Worm (Caenorhabditis elegans) whole organism, early embryonic: ENCODE measurements around the gene Y71H2AL.4.

Experiments
- ama-1 ChIP-seq: fragments of 150-350 bp; optimal IDR thresholded peaks from 2 replicates; lab custom pipeline; 2014
- hmg-4 ChIP-seq: fragments of 200-800 bp; sonication (Bioruptor generic); optimal IDR thresholded peaks from 2 replicates; lab custom pipeline; 2018; ENCODE audit warnings: mild to moderate bottlenecking, missing genetic modification characterization, missing compliant biosample characterization
- pes-1 ChIP-seq: fragments of 200-800 bp; sonication (Bioruptor generic); IDR thresholded peaks from 2 replicates; pipeline ENCODE4 v1.3.6; 2022; ENCODE audit warnings: missing genetic modification reagents, missing genetic modification characterization, missing compliant biosample characterization
- tbx-11 ChIP-seq: fragments of 200-800 bp; sonication (Bioruptor generic); IDR thresholded peaks from 2 replicates; pipeline ENCODE4 v1.3.6; 2022; ENCODE audit warnings: missing genetic modification characterization, missing compliant biosample characterization

DNA sequence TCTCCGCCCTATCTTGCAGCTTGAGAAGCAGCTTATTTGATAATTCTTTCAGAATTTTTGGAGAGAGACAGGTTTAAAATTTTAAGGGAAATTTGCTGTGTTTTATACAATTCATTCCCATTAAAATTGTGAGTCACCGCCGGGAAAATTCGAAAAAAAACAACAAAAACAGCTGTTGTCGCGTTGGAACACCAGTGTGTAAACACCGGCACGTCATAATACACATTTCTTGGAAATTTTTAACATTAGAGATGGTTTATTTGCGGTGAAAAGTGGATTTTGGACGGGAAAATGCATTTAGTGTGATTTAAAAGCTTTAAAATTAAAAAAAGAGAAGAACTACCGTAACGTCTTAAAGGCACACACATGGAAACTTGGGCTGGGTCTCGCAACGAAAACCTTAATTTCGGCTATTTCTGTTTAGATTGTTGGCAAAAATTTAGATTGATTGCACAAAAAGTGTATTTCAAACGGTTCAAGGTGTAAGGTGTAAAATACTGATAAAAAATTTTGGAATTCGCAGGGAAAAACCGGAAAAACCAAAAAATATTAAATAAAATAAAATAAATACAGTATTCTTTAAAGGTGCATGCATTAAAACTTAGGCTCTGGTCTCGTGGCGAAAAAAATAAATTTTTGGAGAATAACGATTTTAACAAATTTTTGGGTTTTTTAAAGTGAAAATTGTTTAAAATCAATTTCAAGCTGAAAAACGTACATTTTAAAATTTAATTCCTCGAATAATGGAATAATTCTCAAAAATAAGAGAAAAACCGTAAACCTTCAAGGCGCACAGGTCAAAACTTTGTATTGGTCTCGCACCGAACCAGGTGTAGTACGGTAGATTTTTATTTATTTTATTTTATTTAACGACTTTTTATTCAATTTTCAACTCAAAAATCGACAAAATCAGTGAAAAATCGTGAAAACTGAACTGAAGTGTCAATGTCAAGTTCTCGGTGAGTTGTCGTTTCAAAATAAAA is 39.3 kb downstream of the Y71H2AL.4 start, which contains the start of gene cosa-1:
- TF ChIP-seq ama-1 (no peak), tbx-11 (GFP tag; lab: Robert Waterston, UW) (no peak), hmg-4 (GFP tag; lab: Kevin White, UChicago) (no peak), pes-1 (GFP tag; lab: Robert Waterston, UW) (no peak)
